Fruit fly (Drosophila melanogaster) whole organism, adult: ENCODE results near the gene CG34347.

ENCODE experiments used
- CG1620 ChIP-seq: fragments of 200-800 bp; sonication (Bioruptor generic); optimal IDR thresholded peaks from 2 replicates; lab custom pipeline; 2016; ENCODE audit warnings: missing biosample characterization, missing genetic modification characterization
- CG5204 ChIP-seq: fragments of 200-800 bp; sonication (Bioruptor generic); optimal IDR thresholded peaks from 2 replicates; lab custom pipeline; 2016; ENCODE audit warnings: missing biosample characterization, missing genetic modification characterization
- Clk ChIP-seq: fragments of 200-800 bp; sonication (Bioruptor generic); optimal IDR thresholded peaks from 2 replicates; lab custom pipeline; 2017; ENCODE audit warnings: missing biosample characterization, missing genetic modification characterization
- bab1 ChIP-seq: fragments of 200-800 bp; sonication (Bioruptor generic); optimal IDR thresholded peaks from 3 replicates; lab custom pipeline; 2019; ENCODE audit warnings: missing biosample characterization, mild to moderate bottlenecking, missing genetic modification characterization, moderate library complexity
- cnc ChIP-seq, 2 experiments: fragments of >200 bp; optimal IDR thresholded peaks; 2 replicates each; lab custom pipeline; 2017
- kay ChIP-seq: fragments of 200-800 bp; sonication (Bioruptor generic); peaks from one replicate; lab custom pipeline; 2016; ENCODE audit warnings: missing biosample characterization, missing genetic modification characterization, borderline replicate concordance
- ovo ChIP-seq: fragments of 200-800 bp; sonication (Bioruptor generic); optimal IDR thresholded peaks from 2 replicates; lab custom pipeline; 2016; ENCODE audit warnings: missing biosample characterization, missing genetic modification characterization

dm6 chr3R:31404499-31405276, 93.7 kb downstream of the CG34347 start, which contains the start of gene Gprk2:
- TF ChIP-seq cnc (optimal IDR thresholded peaks at IDR 0.05; lab: Kevin White, UChicago) (no peak), Clk (GFP tag; lab: Kevin White, UChicago) (peak; percentile 33), CG5204 (GFP tag; lab: Kevin White, UChicago) (peak; percentile 82), bab1 (GFP tag; lab: Kevin White, UChicago) (peak; percentile 98), kay (GFP tag; lab: Kevin White, UChicago) (no peak), CG1620 (peak; percentile 67), ovo (GFP tag; lab: Kevin White, UChicago) (no peak)
